Worm (Caenorhabditis elegans): ENCODE data around the gene T04A8.8.

DNA sequence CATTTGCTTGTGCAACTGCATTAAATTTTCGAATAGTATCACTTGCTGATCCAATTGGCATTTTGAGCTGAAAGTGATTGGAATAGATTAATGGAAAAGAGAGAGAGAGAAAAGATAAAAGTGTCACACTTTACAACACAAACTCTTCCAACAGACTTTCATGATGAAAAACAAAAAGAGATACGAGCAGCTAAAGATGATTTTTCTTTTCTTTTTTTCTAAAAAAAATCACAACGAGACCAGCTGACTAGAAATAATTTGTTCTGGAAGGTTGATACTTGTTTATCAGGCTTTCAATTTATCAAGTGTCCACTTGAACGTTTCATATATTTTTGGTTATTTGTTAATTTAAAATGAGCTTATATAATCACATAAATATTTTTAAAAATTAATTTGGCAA lies 6.7 kb upstream of the T04A8.8 start:
- TF ChIP-seq mdl-1 (tag; optimal IDR thresholded peaks at IDR 0.05) (no peak), sma-9 (GFP tag; optimal IDR thresholded peaks at IDR 0.05) (no peak), sma-9 (tag; optimal IDR thresholded peaks at IDR 0.05) (no peak), ama-1 (optimal IDR thresholded peaks at IDR 0.05) (no peak), nhr-6 (tag; optimal IDR thresholded peaks at IDR 0.05) (no peak), zag-1 (tag; optimal IDR thresholded peaks at IDR 0.05) (no peak), snpc-4 (tag; optimal IDR thresholded peaks at IDR 0.05) (no peak), fos-1 (tag; optimal IDR thresholded peaks at IDR 0.05) (no peak), lin-13 (GFP tag; optimal IDR thresholded peaks at IDR 0.05) (no peak), elt-1 (tag; optimal IDR thresholded peaks at IDR 0.05) (no peak), lin-39 (tag; optimal IDR thresholded peaks at IDR 0.05) (no peak), nhr-11 (tag; optimal IDR thresholded peaks at IDR 0.05) (no peak), unc-39 (tag; optimal IDR thresholded peaks at IDR 0.05) (no peak), ZK546.5 (tag; optimal IDR thresholded peaks at IDR 0.05) (no peak)
